Worm (Caenorhabditis elegans): Measurements from ENCODE around the gene ZK507.1.

ZK507.1 gene

ce11 chrIII:9051119-9051597 is 50.0 kb downstream of the ZK507.1 start:
- TF ChIP-seq F13H6.1 (tag; optimal IDR thresholded peaks at IDR 0.05) (no peak), T23F11.4 (GFP tag; optimal IDR thresholded peaks at IDR 0.05) (peak; percentile 15), unc-55 (GFP tag; optimal IDR thresholded peaks at IDR 0.05) (peak; percentile 89), ceh-18 (tag; optimal IDR thresholded peaks at IDR 0.05) (no peak), ama-1 (optimal IDR thresholded peaks at IDR 0.05) (peak; percentile 49), K02D7.2 (tag; optimal IDR thresholded peaks at IDR 0.05) (peak; percentile 27), ceh-30 (tag; optimal IDR thresholded peaks at IDR 0.05) (peak; percentile 78)

ce11 chrIII:9050600-9050999 is 50.5 kb downstream of the ZK507.1 start, which contains the start of gene ikke-1:
Gene ikke-1, minus strand, starts transcription at chrIII:9050700.
- no peak for TF ChIP-seq madf-2 (tag; optimal IDR thresholded peaks at IDR 0.05)
- no peak for TF ChIP-seq rnt-1 (tag; optimal IDR thresholded peaks at IDR 0.05)
- no peak for TF ChIP-seq mec-3 (tag; optimal IDR thresholded peaks at IDR 0.05; ENCODE audit: borderline replicate concordance)
- TF ChIP-seq hlh-8 (tag; optimal IDR thresholded peaks at IDR 0.05): no peak
- TF ChIP-seq ceh-19 (GFP tag; optimal IDR thresholded peaks at IDR 0.05): no peak
- TF ChIP-seq pros-1 (tag; optimal IDR thresholded peaks at IDR 0.05): no peak
- TF ChIP-seq ets-4 (tag; optimal IDR thresholded peaks at IDR 0.05): no peak
- TF ChIP-seq pat-9 (tag; optimal IDR thresholded peaks at IDR 0.05): no peak
- no peak for TF ChIP-seq ceh-48 (tag; optimal IDR thresholded peaks at IDR 0.05)
- TF ChIP-seq ceh-2 (tag; optimal IDR thresholded peaks at IDR 0.05): no peak
- no peak for TF ChIP-seq pag-3 (tag; optimal IDR thresholded peaks at IDR 0.05; ENCODE audit: borderline replicate concordance)
- no peak for TF ChIP-seq syd-9 (tag; optimal IDR thresholded peaks at IDR 0.05)
- TF ChIP-seq nfya-1 (tag; optimal IDR thresholded peaks at IDR 0.05): no peak
- TF ChIP-seq pha-4 (tag; optimal IDR thresholded peaks at IDR 0.05): no peak
- TF ChIP-seq eyg-1 (tag; optimal IDR thresholded peaks at IDR 0.05): no peak
- no peak for TF ChIP-seq elt-2 (tag; optimal IDR thresholded peaks at IDR 0.05)
- TF ChIP-seq fkh-10 (GFP tag; optimal IDR thresholded peaks at IDR 0.05): no peak
